Fruit fly (Drosophila melanogaster): Measurements from ENCODE around the gene Amt.

The Amt gene

dm6 chr3R:15287763-15288162 is 38.8 kb upstream of the Amt start (continued):
- peak; percentile 9 for TF ChIP-seq maf-S (GFP tag; optimal IDR thresholded peaks at IDR 0.05)
- TF ChIP-seq gfzf (GFP tag; optimal IDR thresholded peaks at IDR 0.05) = peak; percentile 97
- TF ChIP-seq Hsf (GFP tag; optimal IDR thresholded peaks at IDR 0.05) = peak; percentile 24
- no peak for TF ChIP-seq GATAe (GFP tag; conservative IDR thresholded peaks at IDR 0.05)
- peak; percentile 70 for TF ChIP-seq CG14710 (tag; optimal IDR thresholded peaks at IDR 0.05)
- TF ChIP-seq kah (GFP tag; optimal IDR thresholded peaks at IDR 0.05) = no peak
- TF ChIP-seq CG3847 (GFP tag; IDR thresholded peaks at IDR 0.05) = no peak
- peak; percentile 38 for TF ChIP-seq sug (tag; optimal IDR thresholded peaks at IDR 0.05)
- TF ChIP-seq Ada2b (GFP tag; IDR thresholded peaks at IDR 0.05) = no peak
- TF ChIP-seq CG4730 (GFP tag; IDR thresholded peaks at IDR 0.05) = no peak
- peak; percentile 84 for TF ChIP-seq HmgZ (tag; optimal IDR thresholded peaks at IDR 0.05)
- TF ChIP-seq ara (GFP tag; IDR thresholded peaks at IDR 0.05) = no peak
- TF ChIP-seq Sin3A (optimal IDR thresholded peaks at IDR 0.05) = peak; percentile 96
- peak; percentile 8 for TF ChIP-seq PHDP (tag; optimal IDR thresholded peaks at IDR 0.05)
- TF ChIP-seq CG10565 (GFP tag; optimal IDR thresholded peaks at IDR 0.05) = no peak
- TF ChIP-seq CG14860 (GFP tag; IDR thresholded peaks at IDR 0.05; ENCODE audit: partially characterized antibody) = no peak
- TF ChIP-seq Oli (tag; optimal IDR thresholded peaks at IDR 0.05) = no peak
- TF ChIP-seq oc (tag; optimal IDR thresholded peaks at IDR 0.05) = peak; percentile 33
- peak; percentile 55 for TF ChIP-seq Hmr (GFP tag; optimal IDR thresholded peaks at IDR 0.05)
- no peak for TF ChIP-seq sisA (GFP tag; IDR thresholded peaks at IDR 0.05)
- no peak for TF ChIP-seq Trl (optimal IDR thresholded peaks at IDR 0.05)
- TF ChIP-seq Trl (GFP tag; optimal IDR thresholded peaks at IDR 0.05) = peak; percentile 19
- no peak for TF ChIP-seq Nf-YA (GFP tag; IDR thresholded peaks at IDR 0.05)
- TF ChIP-seq MTF-1 (GFP tag; optimal IDR thresholded peaks at IDR 0.05; ENCODE audit: borderline replicate concordance) = no peak
- no peak for TF ChIP-seq CG1024 (GFP tag; IDR thresholded peaks at IDR 0.05)
- TF ChIP-seq CG18262 (tag; optimal IDR thresholded peaks at IDR 0.05) = no peak
- TF ChIP-seq D (optimal IDR thresholded peaks at IDR 0.05) = no peak
- no peak for TF ChIP-seq D (GFP tag; optimal IDR thresholded peaks at IDR 0.05)
- TF ChIP-seq NK7.1 (GFP tag; optimal IDR thresholded peaks at IDR 0.05) = no peak
- peak; percentile 95 for TF ChIP-seq CG9797 (GFP tag; optimal IDR thresholded peaks at IDR 0.05)
- TF ChIP-seq Nf-YC (tag; optimal IDR thresholded peaks at IDR 0.05) = no peak
- TF ChIP-seq NC2β (GFP tag; optimal IDR thresholded peaks at IDR 0.05) = no peak
- TF ChIP-seq bowl (GFP tag; IDR thresholded peaks at IDR 0.05) = no peak
- no peak for TF ChIP-seq CG15601 (tag; optimal IDR thresholded peaks at IDR 0.05)
- no peak for TF ChIP-seq CG6175 (GFP tag; IDR thresholded peaks at IDR 0.05)
- no peak for TF ChIP-seq corto (GFP tag; optimal IDR thresholded peaks at IDR 0.05)
- no peak for TF ChIP-seq vfl (GFP tag; optimal IDR thresholded peaks at IDR 0.05)
- no peak for TF ChIP-seq tna (GFP tag; IDR thresholded peaks at IDR 0.05; ENCODE audit: partially characterized antibody)
- TF ChIP-seq Kr (GFP tag; optimal IDR thresholded peaks at IDR 0.05) = no peak
- no peak for TF ChIP-seq Dll (GFP tag; IDR thresholded peaks at IDR 0.05; ENCODE audit: partially characterized antibody)
- TF ChIP-seq CG17328 (GFP tag; IDR thresholded peaks at IDR 0.05) = no peak
- peak; percentile 57 for TF ChIP-seq CG12659 (GFP tag; optimal IDR thresholded peaks at IDR 0.05)
- peak; percentile 88 for TF ChIP-seq Elba2 (GFP tag; optimal IDR thresholded peaks at IDR 0.05)
- peak; percentile 12 for TF ChIP-seq CG9609 (GFP tag; optimal IDR thresholded peaks at IDR 0.05)
- no peak for TF ChIP-seq TFAM (GFP tag; optimal IDR thresholded peaks at IDR 0.05)
- TF ChIP-seq CG6791 (GFP tag; IDR thresholded peaks at IDR 0.05; ENCODE audit: partially characterized antibody) = no peak
- peak; percentile 14 for TF ChIP-seq CG13894 (tag; optimal IDR thresholded peaks at IDR 0.05)
- TF ChIP-seq ftz-f1 (GFP tag; optimal IDR thresholded peaks at IDR 0.05) = peak; percentile 41
- TF ChIP-seq CG16863 (GFP tag; optimal IDR thresholded peaks at IDR 0.05) = no peak
- peak; percentile 8 for TF ChIP-seq hkb (optimal IDR thresholded peaks at IDR 0.05)
- no peak for TF ChIP-seq hkb (GFP tag; IDR thresholded peaks at IDR 0.05)
- TF ChIP-seq Dek (tag; optimal IDR thresholded peaks at IDR 0.05) = peak; percentile 21
- TF ChIP-seq lilli (GFP tag; optimal IDR thresholded peaks at IDR 0.05) = peak; percentile 48

All from whole organism, embryonic.